Worm (Caenorhabditis elegans) whole organism, young adult: ENCODE results near the gene wdr-4.

Experiments
- C06A6.2 ChIP-seq: fragments of 200-800 bp; sonication (Bioruptor generic); conservative IDR thresholded peaks from 2 replicates; pipeline ENCODE4 v1.3.6; 2022; ENCODE audit warnings: missing genetic modification characterization, missing compliant biosample characterization
- T26A5.8 ChIP-seq: sonication (generic microtip); optimal IDR thresholded peaks from 2 replicates; lab custom pipeline; 2016; ENCODE audit warnings: missing genetic modification characterization, missing compliant biosample characterization
- Y56A3A.18 ChIP-seq: fragments of 200-800 bp; sonication (Bioruptor generic); IDR thresholded peaks from 2 replicates; pipeline ENCODE4 v1.3.6; 2022; ENCODE audit warnings: missing genetic modification reagents, missing genetic modification characterization, missing compliant biosample characterization
- Y67H2A.10 ChIP-seq: fragments of 200-800 bp; sonication (Bioruptor generic); conservative IDR thresholded peaks from 2 replicates; pipeline ENCODE4 v1.3.6; 2022; ENCODE audit warnings: missing genetic modification reagents, missing genetic modification characterization, missing compliant biosample characterization
- Y95B8A.8 ChIP-seq: fragments of 200-800 bp; sonication (Bioruptor generic); IDR thresholded peaks from 2 replicates; pipeline ENCODE4 v1.3.6; 2022; ENCODE audit warnings: missing genetic modification reagents, missing genetic modification characterization, missing compliant biosample characterization
- ZK185.1 ChIP-seq: sonication (generic microtip); optimal IDR thresholded peaks from 2 replicates; lab custom pipeline; 2016; ENCODE audit warnings: mild to moderate bottlenecking, missing genetic modification characterization, missing compliant biosample characterization; ENCODE audit not compliant: poor library complexity, severe bottlenecking
- akir-1 ChIP-seq: fragments of 200-800 bp; sonication (Bioruptor generic); optimal IDR thresholded peaks from 2 replicates; lab custom pipeline; 2018; ENCODE audit warnings: mild to moderate bottlenecking, missing genetic modification characterization, moderate library complexity, missing compliant biosample characterization
- aptf-2 ChIP-seq: fragments of 200-800 bp; sonication (Bioruptor generic); conservative IDR thresholded peaks from 2 replicates; pipeline ENCODE4 v1.3.6; 2022; ENCODE audit warnings: missing genetic modification reagents, missing genetic modification characterization, missing compliant biosample characterization
- athp-1 ChIP-seq: sonication (generic microtip); optimal IDR thresholded peaks from 2 replicates; lab custom pipeline; 2017; ENCODE audit warnings: mild to moderate bottlenecking, missing genetic modification characterization, missing compliant biosample characterization
- attf-6 ChIP-seq: fragments of 200-800 bp; sonication (Bioruptor generic); IDR thresholded peaks from 2 replicates; pipeline ENCODE4 v1.3.6; 2022; ENCODE audit warnings: missing genetic modification reagents, missing genetic modification characterization, missing compliant biosample characterization
- bed-1 ChIP-seq: fragments of 200-800 bp; sonication (Bioruptor generic); IDR thresholded peaks from 2 replicates; pipeline ENCODE4 v1.3.6; 2022; ENCODE audit warnings: missing genetic modification reagents, missing genetic modification characterization, missing compliant biosample characterization
- bed-2 ChIP-seq: fragments of 200-800 bp; sonication (Bioruptor generic); IDR thresholded peaks from 2 replicates; pipeline ENCODE4 v1.3.6; 2022; ENCODE audit warnings: missing genetic modification reagents, missing genetic modification characterization, missing compliant biosample characterization
- cebp-1 ChIP-seq, 2 experiments: fragments of 200-800 bp in 1 of 2; sonication (Bioruptor generic) in 1 of 2; sonication (generic microtip) in 1 of 2; IDR thresholded peaks in 1 of 2; optimal IDR thresholded peaks in 1 of 2; 2 replicates each; pipeline versions ENCODE4 v1.3.6 to Lab custom; 2017 to 2022; ENCODE audit warnings: missing compliant biosample characterization in 2 of 2, missing genetic modification characterization in 2 of 2, mild to moderate bottlenecking in 1 of 2, missing genetic modification reagents in 1 of 2, moderate library complexity in 1 of 2
- ceh-79 ChIP-seq: sonication (generic microtip); optimal IDR thresholded peaks from 2 replicates; lab custom pipeline; 2017; ENCODE audit warnings: mild to moderate bottlenecking, missing genetic modification characterization, missing compliant biosample characterization
- dox-1 ChIP-seq: fragments of 200-800 bp; sonication (Bioruptor generic); IDR thresholded peaks from 2 replicates; pipeline ENCODE4 v1.3.6; 2022; ENCODE audit warnings: missing genetic modification reagents, missing genetic modification characterization, missing compliant biosample characterization
- ets-4 ChIP-seq: fragments of 200-800 bp; sonication (Bioruptor generic); optimal IDR thresholded peaks from 2 replicates; lab custom pipeline; 2018; ENCODE audit warnings: mild to moderate bottlenecking, missing genetic modification characterization, missing compliant biosample characterization
- him-1 ChIP-seq: sonication (generic microtip); optimal IDR thresholded peaks from 2 replicates; lab custom pipeline; 2016; ENCODE audit warnings: missing genotype, missing genetic modification reagents, missing genetic modification characterization, missing compliant biosample characterization
- hlh-26 ChIP-seq: fragments of 200-800 bp; sonication (Bioruptor generic); conservative IDR thresholded peaks from 2 replicates; pipeline ENCODE4 v1.3.6; 2022; ENCODE audit warnings: missing genetic modification reagents, missing genetic modification characterization, missing compliant biosample characterization
- let-607 ChIP-seq, 2 experiments: fragments of 200-800 bp in 1 of 2; sonication (Bioruptor generic) in 1 of 2; sonication (generic microtip) in 1 of 2; optimal IDR thresholded peaks; 2 replicates each; lab custom pipeline; 2016 to 2018; ENCODE audit warnings: mild to moderate bottlenecking in 2 of 2, missing compliant biosample characterization in 2 of 2, missing genetic modification characterization in 2 of 2, moderate library complexity in 2 of 2, missing genotype in 1 of 2
- lin-35 ChIP-seq, 3 experiments: fragments of 150-350 bp in 2 of 3; sonication (generic microtip) in 1 of 3; optimal IDR thresholded peaks; 2 replicates each; lab custom pipeline; 2014 to 2018; ENCODE audit warnings: missing biosample characterization in 3 of 3, missing genetic modification characterization in 3 of 3, missing genetic modification reagents in 3 of 3
- lir-1 ChIP-seq: fragments of 200-800 bp; sonication (Bioruptor generic); conservative IDR thresholded peaks from 2 replicates; pipeline ENCODE4 v1.3.6; 2022; ENCODE audit warnings: missing genetic modification reagents, missing genetic modification characterization, missing compliant biosample characterization
- mcd-1 ChIP-seq: fragments of 200-800 bp; sonication (Bioruptor generic); IDR thresholded peaks from 2 replicates; pipeline ENCODE4 v1.3.6; 2022; ENCODE audit warnings: missing genetic modification reagents, missing genetic modification characterization, missing compliant biosample characterization
- mel-28 ChIP-seq: sonication (generic microtip); optimal IDR thresholded peaks from 2 replicates; lab custom pipeline; 2016; ENCODE audit warnings: borderline replicate concordance, mild to moderate bottlenecking, missing genetic modification characterization, missing compliant biosample characterization
- nfyb-1 ChIP-seq: fragments of 200-800 bp; sonication (Bioruptor generic); IDR thresholded peaks from 2 replicates; pipeline ENCODE4 v1.3.6; 2022; ENCODE audit warnings: missing genetic modification reagents, missing genetic modification characterization, missing compliant biosample characterization
- nhr-120 ChIP-seq: fragments of 200-800 bp; sonication (Bioruptor generic); IDR thresholded peaks from 2 replicates; pipeline ENCODE4 v1.3.6; 2022; ENCODE audit warnings: missing genetic modification characterization, missing compliant biosample characterization
- rpc-1 ChIP-seq, 2 experiments: fragments of 150-350 bp in 1 of 2; sonication (generic microtip) in 1 of 2; optimal IDR thresholded peaks; 2 replicates each; lab custom pipeline; 2014 to 2018; ENCODE audit warnings: missing biosample characterization in 1 of 2, missing genetic modification characterization in 1 of 2, missing genetic modification reagents in 1 of 2, missing genotype in 1 of 2
- snpc-1.1 ChIP-seq: sonication (generic microtip); optimal IDR thresholded peaks from 2 replicates; lab custom pipeline; 2017; ENCODE audit warnings: missing genetic modification characterization, mild to moderate bottlenecking, missing compliant biosample characterization, antibody characterized with exemption, moderate library complexity, missing genotype, missing genetic modification reagents; ENCODE audit not compliant: insufficient read depth
- somi-1 ChIP-seq: fragments of 200-800 bp; sonication (Bioruptor generic); optimal IDR thresholded peaks from 2 replicates; lab custom pipeline; 2018; ENCODE audit warnings: mild to moderate bottlenecking, missing genetic modification characterization, missing compliant biosample characterization
- tbx-9 ChIP-seq: sonication (generic microtip); optimal IDR thresholded peaks from 2 replicates; lab custom pipeline; 2016; ENCODE audit warnings: borderline replicate concordance, missing genetic modification characterization, inconsistent platforms, missing compliant biosample characterization
- xnd-1 ChIP-seq: sonication (generic microtip); optimal IDR thresholded peaks from 2 replicates; lab custom pipeline; 2016; ENCODE audit warnings: missing genotype, missing genetic modification reagents, missing genetic modification characterization, missing compliant biosample characterization
- zfh-2 ChIP-seq: fragments of 200-800 bp; sonication (Bioruptor generic); conservative IDR thresholded peaks from 2 replicates; pipeline ENCODE4 v1.3.6; 2022; ENCODE audit warnings: missing genetic modification reagents, missing genetic modification characterization, missing compliant biosample characterization
- zim-3 ChIP-seq: sonication (generic microtip); optimal IDR thresholded peaks from 2 replicates; lab custom pipeline; 2017; ENCODE audit warnings: mild to moderate bottlenecking, missing genetic modification characterization, moderate library complexity, missing compliant biosample characterization
- ztf-18 ChIP-seq: sonication (generic microtip); optimal IDR thresholded peaks from 2 replicates; lab custom pipeline; 2016; ENCODE audit warnings: missing genotype, mild to moderate bottlenecking, missing genetic modification characterization, missing compliant biosample characterization

The wdr-4 gene

DNA sequence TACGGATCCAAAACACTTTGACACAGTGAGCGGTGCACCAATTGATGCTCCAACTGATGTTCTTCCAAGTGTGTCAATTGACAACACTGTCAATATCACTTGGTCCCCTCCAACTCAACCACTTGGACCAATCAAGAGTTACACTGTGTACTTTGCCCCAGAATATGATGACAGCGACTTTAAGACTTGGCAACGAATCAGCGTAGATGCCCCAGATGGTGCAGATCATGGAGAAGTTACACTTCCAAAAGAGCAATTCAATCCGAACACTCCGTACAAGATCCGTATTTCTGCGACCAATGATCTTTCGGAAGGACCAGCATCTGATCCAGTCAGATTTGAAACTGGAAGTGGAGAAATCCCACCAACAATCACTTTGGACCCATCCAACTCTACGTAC lies 27.0 kb downstream of the wdr-4 start:
- TF ChIP-seq Y56A3A.18 (GFP tag; lab: Robert Waterston, UW) = no peak
- TF ChIP-seq akir-1 (GFP tag; lab: Kevin White, UChicago) = no peak
- TF ChIP-seq mcd-1 = no peak
- no peak for TF ChIP-seq bed-1 (GFP tag; lab: Robert Waterston, UW)
- no peak for TF ChIP-seq tbx-9
- no peak for TF ChIP-seq him-1 (tag; lab: Kevin White, UChicago)
- no peak for TF ChIP-seq T26A5.8
- TF ChIP-seq cebp-1 (GFP tag; IDR thresholded peaks at IDR 0.05; lab: Robert Waterston, UW) = no peak
- no peak for TF ChIP-seq cebp-1 (tag; optimal IDR thresholded peaks at IDR 0.05; lab: Kevin White, UChicago)
- no peak for TF ChIP-seq nhr-120
- TF ChIP-seq rpc-1 (optimal IDR thresholded peaks at IDR 0.05; lab: Kevin White, UChicago) = no peak
- TF ChIP-seq rpc-1 (tag; optimal IDR thresholded peaks at IDR 0.05; lab: Kevin White, UChicago) = no peak
- no peak for TF ChIP-seq nfyb-1 (GFP tag; lab: Robert Waterston, UW)
- no peak for TF ChIP-seq hlh-26 (GFP tag; lab: Robert Waterston, UW)
- no peak for TF ChIP-seq athp-1 (tag; lab: Kevin White, UChicago)
- no peak for TF ChIP-seq zfh-2 (GFP tag; lab: Robert Waterston, UW)
- no peak for TF ChIP-seq zim-3
- TF ChIP-seq Y67H2A.10 = no peak
- no peak for TF ChIP-seq ets-4
- TF ChIP-seq ceh-79 (tag; lab: Kevin White, UChicago) = no peak
- TF ChIP-seq bed-2 (GFP tag; lab: Robert Waterston, UW) = no peak
- no peak for TF ChIP-seq ZK185.1 (tag; lab: Kevin White, UChicago)
- TF ChIP-seq, all 124 proteins: peak for 0

DNA sequence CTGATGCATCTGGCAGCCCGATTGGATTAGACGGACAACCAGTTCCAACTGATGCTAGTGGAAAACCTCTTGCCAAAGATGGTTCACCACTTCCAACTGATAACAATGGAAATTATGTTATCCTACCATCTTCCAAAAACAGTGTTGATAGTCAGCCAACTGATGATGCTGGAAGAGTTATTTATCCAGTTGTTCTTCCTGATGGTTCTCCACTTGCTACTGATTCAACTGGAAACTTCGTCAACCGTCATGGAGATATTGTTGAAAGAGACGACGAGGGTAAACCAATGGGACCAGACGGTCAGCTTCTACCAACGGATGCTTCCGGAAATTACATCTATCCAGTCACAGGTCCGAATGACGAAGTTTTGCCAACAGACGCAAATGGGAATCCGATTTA lies 31.2 kb downstream of the wdr-4 start:
- TF ChIP-seq lin-35 (GFP tag; optimal IDR thresholded peaks at IDR 0.05; lab: Kevin White, UChicago) (no peak), Y67H2A.10 (no peak), somi-1 (GFP tag; lab: Kevin White, UChicago) (no peak), C06A6.2 (GFP tag; lab: Robert Waterston, UW) (no peak), mel-28 (tag; lab: Kevin White, UChicago) (no peak), let-607 (tag; optimal IDR thresholded peaks at IDR 0.05; lab: Kevin White, UChicago) (no peak), Y95B8A.8 (GFP tag; lab: Robert Waterston, UW) (no peak), attf-6 (no peak), aptf-2 (no peak), ztf-18 (tag; lab: Kevin White, UChicago) (no peak), dox-1 (no peak), lir-1 (GFP tag; lab: Robert Waterston, UW) (no peak), snpc-1.1 (tag; lab: Kevin White, UChicago) (no peak), xnd-1 (tag; lab: Kevin White, UChicago) (no peak)
